Worm (Caenorhabditis elegans) whole organism, L3 larva: ENCODE data around the gene srz-99.
A peak's percentile ranks its signal among the peaks of the same experiment; 100 is the strongest.

Source experiments
- ZK546.5 ChIP-seq: sonication (generic microtip); optimal IDR thresholded peaks from 2 replicates; lab custom pipeline; 2017; ENCODE audit warnings: missing biosample characterization, missing genetic modification characterization
- ama-1 ChIP-seq: fragments of 150-350 bp; optimal IDR thresholded peaks from 2 replicates; lab custom pipeline; 2018
- ceh-16 ChIP-seq: sonication (generic microtip); optimal IDR thresholded peaks from 2 replicates; lab custom pipeline; 2017; ENCODE audit warnings: missing biosample characterization, missing genetic modification characterization
- ceh-82 ChIP-seq: fragments of 150-350 bp; optimal IDR thresholded peaks from 2 replicates; lab custom pipeline; 2014; ENCODE audit warnings: missing biosample characterization, missing genetic modification characterization
- ceh-9 ChIP-seq: sonication (generic microtip); optimal IDR thresholded peaks from 2 replicates; lab custom pipeline; 2018; ENCODE audit warnings: missing biosample characterization, missing genetic modification characterization
- daf-12 ChIP-seq: fragments of 150-350 bp; optimal IDR thresholded peaks from 2 replicates; lab custom pipeline; 2014; ENCODE audit warnings: missing biosample characterization, missing genetic modification reagents, missing genetic modification characterization
- egl-27 ChIP-seq: sonication (generic microtip); optimal IDR thresholded peaks from 4 replicates; lab custom pipeline; 2017; ENCODE audit warnings: missing biosample characterization, missing genetic modification reagents, missing genetic modification characterization
- egl-5 ChIP-seq: fragments of 150-350 bp; optimal IDR thresholded peaks from 2 replicates; lab custom pipeline; 2017; ENCODE audit warnings: missing biosample characterization, missing genetic modification reagents, missing genetic modification characterization, inconsistent platforms
- elt-2 ChIP-seq: sonication (generic microtip); optimal IDR thresholded peaks from 2 replicates; lab custom pipeline; 2016; ENCODE audit warnings: missing genetic modification reagents, mild to moderate bottlenecking, missing genetic modification characterization, missing compliant biosample characterization
- elt-3 ChIP-seq, 3 experiments: fragments of 150-350 bp in 1 of 3; sonication (generic microtip) in 2 of 3; optimal IDR thresholded peaks; 2 replicates in 2 of 3; 4 replicates in 1 of 3; lab custom pipeline; 2014 to 2017; ENCODE audit warnings: missing biosample characterization in 3 of 3, missing genetic modification characterization in 3 of 3
- eor-1 ChIP-seq, 2 experiments: fragments of 150-350 bp; optimal IDR thresholded peaks; 2 replicates each; lab custom pipeline; 2014 to 2018; ENCODE audit warnings: missing biosample characterization in 2 of 2, missing genetic modification characterization in 2 of 2
- fkh-2 ChIP-seq: fragments of 150-350 bp; optimal IDR thresholded peaks from 2 replicates; lab custom pipeline; 2014; ENCODE audit warnings: missing biosample characterization, missing genetic modification reagents, missing genetic modification characterization
- fos-1 ChIP-seq: fragments of 150-350 bp; optimal IDR thresholded peaks from 2 replicates; lab custom pipeline; 2014; ENCODE audit warnings: missing biosample characterization, missing genetic modification characterization
- hmg-11 ChIP-seq: sonication (generic microtip); optimal IDR thresholded peaks from 2 replicates; lab custom pipeline; 2016; ENCODE audit warnings: missing genetic modification characterization, missing compliant biosample characterization
- jun-1 ChIP-seq: fragments of 150-350 bp; optimal IDR thresholded peaks from 2 replicates; lab custom pipeline; 2014; ENCODE audit warnings: missing biosample characterization, missing genetic modification reagents, missing genetic modification characterization
- lin-15B ChIP-seq: fragments of 150-350 bp; optimal IDR thresholded peaks from 2 replicates; lab custom pipeline; 2014; ENCODE audit warnings: missing biosample characterization, missing genetic modification characterization
- lin-39 ChIP-seq: fragments of 150-350 bp; optimal IDR thresholded peaks from 2 replicates; lab custom pipeline; 2018; ENCODE audit warnings: missing biosample characterization, missing genetic modification reagents, missing genetic modification characterization
- lsy-12 ChIP-seq: sonication (generic microtip); optimal IDR thresholded peaks from 2 replicates; lab custom pipeline; 2016; ENCODE audit warnings: mild to moderate bottlenecking, missing genetic modification characterization, missing compliant biosample characterization
- mml-1 ChIP-seq: fragments of 150-350 bp; sonication (generic microtip); optimal IDR thresholded peaks from 3 replicates; lab custom pipeline; 2014; ENCODE audit warnings: missing biosample characterization, missing genetic modification characterization
- nfya-1 ChIP-seq: sonication (generic microtip); optimal IDR thresholded peaks from 2 replicates; lab custom pipeline; 2017; ENCODE audit warnings: missing genetic modification characterization, mild to moderate bottlenecking, missing compliant biosample characterization, antibody characterized with exemption, moderate library complexity; ENCODE audit not compliant: insufficient read depth
- nhr-11 ChIP-seq: fragments of 150-350 bp; optimal IDR thresholded peaks from 2 replicates; lab custom pipeline; 2014; ENCODE audit warnings: missing biosample characterization, missing genetic modification characterization
- nhr-12 ChIP-seq: fragments of 150-350 bp; optimal IDR thresholded peaks from 2 replicates; lab custom pipeline; 2014; ENCODE audit warnings: missing biosample characterization, missing genetic modification characterization
- nhr-28 ChIP-seq: fragments of 150-350 bp; optimal IDR thresholded peaks from 2 replicates; lab custom pipeline; 2014; ENCODE audit warnings: missing biosample characterization, missing genetic modification characterization
- nhr-67 ChIP-seq: fragments of 150-350 bp; optimal IDR thresholded peaks from 2 replicates; lab custom pipeline; 2014; ENCODE audit warnings: missing biosample characterization, missing genetic modification characterization
- nhr-76 ChIP-seq: fragments of 150-350 bp; sonication (generic microtip); optimal IDR thresholded peaks from 5 replicates; lab custom pipeline; 2014; ENCODE audit warnings: missing biosample characterization, missing genetic modification characterization
- pha-4 ChIP-seq: fragments of 150-350 bp; optimal IDR thresholded peaks from 2 replicates; lab custom pipeline; 2014; ENCODE audit warnings: missing biosample characterization, missing genetic modification reagents, missing genetic modification characterization
- pqm-1 ChIP-seq: fragments of 150-350 bp; optimal IDR thresholded peaks from 2 replicates; lab custom pipeline; 2017; ENCODE audit warnings: missing biosample characterization, missing genetic modification characterization, inconsistent platforms
- sea-2 ChIP-seq: fragments of 150-350 bp; sonication (generic microtip); optimal IDR thresholded peaks from 4 replicates; lab custom pipeline; 2014; ENCODE audit warnings: missing biosample characterization, missing genetic modification reagents, missing genetic modification characterization
- skn-1 ChIP-seq: fragments of 150-350 bp; optimal IDR thresholded peaks from 2 replicates; lab custom pipeline; 2014; ENCODE audit warnings: missing biosample characterization, missing genetic modification characterization
- tbx-2 ChIP-seq: sonication (generic microtip); optimal IDR thresholded peaks from 2 replicates; lab custom pipeline; 2016; ENCODE audit warnings: mild to moderate bottlenecking, missing genetic modification characterization, missing compliant biosample characterization
- zag-1 ChIP-seq: fragments of 150-350 bp; optimal IDR thresholded peaks from 2 replicates; lab custom pipeline; 2014; ENCODE audit warnings: missing biosample characterization, missing genetic modification characterization
- ztf-4 ChIP-seq: fragments of 150-350 bp; optimal IDR thresholded peaks from 2 replicates; lab custom pipeline; 2014; ENCODE audit warnings: missing biosample characterization, missing genetic modification characterization

The srz-99 gene

ce11 chrV:16726915-16727314, 3.1 kb upstream of the srz-99 start, which contains the start of gene T25E12.14:
T25E12.14 (plus strand) TSS chrV:16727215.
- TF ChIP-seq tbx-2 (no peak), skn-1 (tag; lab: Kevin White, UChicago) (no peak), lin-15B (no peak), nhr-76 (tag; lab: Kevin White, UChicago) (no peak), hmg-11 (no peak)

DNA sequence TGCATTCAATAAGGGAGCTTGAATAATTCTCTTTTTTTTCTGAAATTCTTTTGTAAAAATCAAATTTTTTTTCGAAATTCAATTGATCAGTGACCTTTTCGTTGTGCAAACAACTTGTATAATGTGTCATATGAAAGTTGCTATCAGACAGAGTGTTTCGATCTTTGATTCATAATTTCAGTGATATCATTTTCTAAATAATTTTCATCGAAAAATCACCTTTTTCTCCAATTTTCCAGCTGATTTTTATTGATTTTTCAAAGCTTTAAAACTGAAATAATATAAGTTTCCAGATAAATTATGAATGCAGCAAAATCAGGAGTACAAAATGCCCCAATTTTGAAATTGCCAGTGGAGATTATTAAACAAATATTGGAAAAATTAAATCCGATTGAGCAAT, 1.6 kb upstream of the srz-99 start, which contains the start of gene fbxa-127:
TSS of gene fbxa-127 (plus strand) at position 301 of the 400 bp plus-strand sequence.
- TF ChIP-seq elt-2 (tag; lab: Kevin White, UChicago), result peak; percentile 25
- peak; percentile 26 for TF ChIP-seq pqm-1 (tag; lab: Kevin White, UChicago)
- no peak for TF ChIP-seq ama-1 (lab: Kevin White, UChicago)

ce11 chrV:16731600-16731999, 1.5 kb downstream of the srz-99 start, which contains the start of gene srz-100:
srz-100 (plus strand) TSS chrV:16731900.
- TF ChIP-seq elt-3 (tag; optimal IDR thresholded peaks at IDR 0.05; lab: Kevin White, UChicago) (no peak), nhr-12 (tag; lab: Kevin White, UChicago) (no peak), ceh-16 (tag; lab: Kevin White, UChicago) (no peak), nhr-67 (no peak)

ce11 chrV:16733681-16734080, 3.6 kb downstream of the srz-99 start, which contains the start of gene T25E12.16:
T25E12.16 (minus strand) TSS chrV:16733781.
- TF ChIP-seq pqm-1 (tag; lab: Kevin White, UChicago), result no peak
- no peak for TF ChIP-seq fkh-2 (tag; lab: Kevin White, UChicago)
- no peak for TF ChIP-seq nfya-1 (tag; lab: Kevin White, UChicago)
- TF ChIP-seq ceh-82, result no peak
- TF ChIP-seq eor-1 (tag; optimal IDR thresholded peaks at IDR 0.05; lab: Kevin White, UChicago), result no peak
- TF ChIP-seq, all 47 proteins: peak for 0

DNA sequence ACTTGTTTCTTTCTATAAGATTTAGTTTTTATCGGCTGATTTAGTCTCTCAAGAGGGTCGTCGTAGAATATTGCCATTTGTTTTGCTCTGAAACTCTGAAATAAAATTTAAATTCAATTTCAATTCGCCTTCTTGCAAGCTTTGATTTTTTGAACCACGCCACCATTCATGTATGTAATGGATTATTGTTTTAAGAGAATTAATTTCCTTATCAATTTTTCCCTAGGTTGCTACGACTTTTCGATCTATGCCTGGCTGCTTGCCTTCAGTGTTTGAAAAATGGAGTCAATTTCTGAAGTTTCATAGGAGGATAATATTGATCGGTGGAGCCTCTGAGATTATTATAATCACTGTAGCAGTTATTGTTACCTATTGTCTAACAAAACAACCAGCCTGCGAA, 5.5 kb downstream of the srz-99 start, which contains the start of the genes clec-38 and clec-34:
TSS of gene clec-38 (minus strand) at position 101 of the 400 bp plus-strand sequence.
TSS of gene clec-34 (plus strand) at position 248 of the 400 bp plus-strand sequence.
- TF ChIP-seq jun-1 (no peak), nhr-11 (tag; lab: Kevin White, UChicago) (no peak), daf-12 (tag; lab: Kevin White, UChicago) (no peak), pqm-1 (tag; lab: Kevin White, UChicago) (no peak), sea-2 (GFP tag; lab: Kevin White, UChicago) (no peak), elt-3 (tag; optimal IDR thresholded peaks at IDR 0.05; lab: Kevin White, UChicago) (no peak), ztf-4 (tag; lab: Kevin White, UChicago) (no peak), mml-1 (tag; lab: Kevin White, UChicago) (no peak), zag-1 (tag; lab: Kevin White, UChicago) (no peak), nhr-28 (no peak), ZK546.5 (tag; lab: Kevin White, UChicago) (no peak), nfya-1 (tag; lab: Kevin White, UChicago) (no peak), pha-4 (tag; lab: Kevin White, UChicago) (no peak), egl-27 (tag; lab: Kevin White, UChicago) (no peak), lin-15B (no peak), ceh-16 (tag; lab: Kevin White, UChicago) (no peak), lin-39 (tag; lab: Kevin White, UChicago) (no peak)

- TF ChIP-seq elt-2 (tag; lab: Kevin White, UChicago) (no peak), daf-12 (tag; lab: Kevin White, UChicago) (no peak), ceh-9 (no peak), lsy-12 (no peak), elt-3 (tag; optimal IDR thresholded peaks at IDR 0.05; lab: Kevin White, UChicago) (no peak), ceh-82 (no peak), fos-1 (tag; lab: Kevin White, UChicago) (no peak), mml-1 (tag; lab: Kevin White, UChicago) (no peak), nfya-1 (tag; lab: Kevin White, UChicago) (no peak), ztf-4 (tag; lab: Kevin White, UChicago) (no peak), egl-5 (tag; lab: Kevin White, UChicago) (no peak), ZK546.5 (tag; lab: Kevin White, UChicago) (no peak), zag-1 (tag; lab: Kevin White, UChicago) (no peak)
These were observed 9.0 kb downstream of the srz-99 start, which contains the start of the genes clec-29 and clec-39 for ce11 chrV:16739100-16739499. clec-29 (minus strand) TSS chrV:16739200. clec-39 (plus strand) TSS chrV:16739268.
